Worm (Caenorhabditis elegans) whole organism, early embryonic: Measurements from ENCODE around the gene T24E12.13.

ENCODE experiments used
- B0310.2 ChIP-seq: sonication (generic microtip); optimal IDR thresholded peaks from 2 replicates; lab custom pipeline; 2016; ENCODE audit warnings: mild to moderate bottlenecking, missing genetic modification characterization, missing compliant biosample characterization
- F13C5.2 ChIP-seq: sonication (generic microtip); optimal IDR thresholded peaks from 2 replicates; lab custom pipeline; 2017; ENCODE audit warnings: mild to moderate bottlenecking, missing genetic modification characterization, inconsistent platforms, missing compliant biosample characterization
- aly-1 ChIP-seq: sonication (generic microtip); optimal IDR thresholded peaks from 2 replicates; lab custom pipeline; 2016; ENCODE audit warnings: missing genetic modification characterization, missing compliant biosample characterization
- ama-1 ChIP-seq: fragments of 150-350 bp; optimal IDR thresholded peaks from 2 replicates; lab custom pipeline; 2014
- ceh-13 ChIP-seq: fragments of 200-800 bp; sonication (Bioruptor generic); optimal IDR thresholded peaks from 2 replicates; lab custom pipeline; 2018; ENCODE audit warnings: mild to moderate bottlenecking, missing genetic modification characterization, missing compliant biosample characterization
- ceh-36 ChIP-seq: sonication (generic microtip); optimal IDR thresholded peaks from 2 replicates; lab custom pipeline; 2016; ENCODE audit warnings: missing genetic modification characterization, inconsistent platforms, missing compliant biosample characterization
- ets-7 ChIP-seq: sonication (generic microtip); optimal IDR thresholded peaks from 2 replicates; lab custom pipeline; 2016; ENCODE audit warnings: missing genotype, missing genetic modification characterization, missing compliant biosample characterization
- flt-1 ChIP-seq: fragments of 200-800 bp; sonication (Bioruptor generic); IDR thresholded peaks from 2 replicates; pipeline ENCODE4 v1.3.6; 2022; ENCODE audit warnings: missing genetic modification characterization, missing compliant biosample characterization
- hmbx-1 ChIP-seq: sonication (generic microtip); optimal IDR thresholded peaks from 2 replicates; lab custom pipeline; 2016; ENCODE audit warnings: mild to moderate bottlenecking, missing genetic modification characterization, missing compliant biosample characterization
- hmg-4 ChIP-seq: fragments of 200-800 bp; sonication (Bioruptor generic); optimal IDR thresholded peaks from 2 replicates; lab custom pipeline; 2018; ENCODE audit warnings: mild to moderate bottlenecking, missing genetic modification characterization, missing compliant biosample characterization
- hnd-1 ChIP-seq: sonication (generic microtip); optimal IDR thresholded peaks from 2 replicates; lab custom pipeline; 2016; ENCODE audit warnings: missing genetic modification characterization, missing compliant biosample characterization
- pes-1 ChIP-seq: fragments of 200-800 bp; sonication (Bioruptor generic); IDR thresholded peaks from 2 replicates; pipeline ENCODE4 v1.3.6; 2022; ENCODE audit warnings: missing genetic modification reagents, missing genetic modification characterization, missing compliant biosample characterization
- scrt-1 ChIP-seq: fragments of 200-800 bp; sonication (Bioruptor generic); IDR thresholded peaks from 2 replicates; pipeline ENCODE4 v1.3.6; 2022; ENCODE audit warnings: missing genetic modification characterization, missing compliant biosample characterization
- sea-1 ChIP-seq: fragments of 200-800 bp; sonication (Bioruptor generic); conservative IDR thresholded peaks from 2 replicates; pipeline ENCODE4 v1.3.6; 2022; ENCODE audit warnings: missing genetic modification characterization, missing compliant biosample characterization
- tbx-11 ChIP-seq: fragments of 200-800 bp; sonication (Bioruptor generic); IDR thresholded peaks from 2 replicates; pipeline ENCODE4 v1.3.6; 2022; ENCODE audit warnings: missing genetic modification characterization, missing compliant biosample characterization
- tbx-37 ChIP-seq: fragments of 200-800 bp; sonication (Bioruptor generic); conservative IDR thresholded peaks from 2 replicates; pipeline ENCODE4 v1.3.6; 2022; ENCODE audit warnings: missing genetic modification reagents, missing genetic modification characterization, missing compliant biosample characterization
- tra-4 ChIP-seq: sonication (generic microtip); optimal IDR thresholded peaks from 2 replicates; lab custom pipeline; 2017; ENCODE audit warnings: missing genetic modification characterization, missing compliant biosample characterization

T24E12.13 gene

ce11 chrII:3785756-3786155 is 1.5 kb upstream of the T24E12.13 start:
- TF ChIP-seq pes-1 (no peak), ceh-36 (tag; lab: Kevin White, UChicago) (no peak), hmg-4 (GFP tag; lab: Kevin White, UChicago) (no peak), hmbx-1 (tag; lab: Kevin White, UChicago) (no peak), tra-4 (no peak), aly-1 (tag; lab: Kevin White, UChicago) (no peak), ets-7 (tag; lab: Kevin White, UChicago) (no peak), ama-1 (lab: Kevin White, UChicago) (no peak), scrt-1 (GFP tag; lab: Robert Waterston, UW) (no peak), B0310.2 (tag; lab: Kevin White, UChicago) (no peak), F13C5.2 (tag; lab: Kevin White, UChicago) (no peak), hnd-1 (tag; lab: Kevin White, UChicago) (no peak), tbx-11 (GFP tag; lab: Robert Waterston, UW) (no peak), ceh-13 (GFP tag; lab: Kevin White, UChicago) (no peak), sea-1 (GFP tag; lab: Robert Waterston, UW) (no peak), tbx-37 (GFP tag; lab: Robert Waterston, UW) (no peak), flt-1 (no peak)

- no peak for TF ChIP-seq hmg-4 (GFP tag; lab: Kevin White, UChicago)
- no peak for TF ChIP-seq F13C5.2 (tag; lab: Kevin White, UChicago)
- no peak for TF ChIP-seq ets-7 (tag; lab: Kevin White, UChicago)
- TF ChIP-seq tbx-37 (GFP tag; lab: Robert Waterston, UW), result no peak
- no peak for TF ChIP-seq ama-1 (lab: Kevin White, UChicago)
- no peak for TF ChIP-seq ceh-13 (GFP tag; lab: Kevin White, UChicago)
- no peak for TF ChIP-seq hmbx-1 (tag; lab: Kevin White, UChicago)
- no peak for TF ChIP-seq pes-1
- no peak for TF ChIP-seq sea-1 (GFP tag; lab: Robert Waterston, UW)
- no peak for TF ChIP-seq hnd-1 (tag; lab: Kevin White, UChicago)
- TF ChIP-seq ceh-36 (tag; lab: Kevin White, UChicago), result no peak
- TF ChIP-seq tbx-11 (GFP tag; lab: Robert Waterston, UW), result no peak
- TF ChIP-seq aly-1 (tag; lab: Kevin White, UChicago), result no peak
- TF ChIP-seq tra-4, result no peak
- no peak for TF ChIP-seq flt-1
- TF ChIP-seq B0310.2 (tag; lab: Kevin White, UChicago), result no peak
- no peak for TF ChIP-seq scrt-1 (GFP tag; lab: Robert Waterston, UW)
Measured at ce11 chrII:3786538-3786937, 713 bp upstream of the T24E12.13 start.

DNA sequence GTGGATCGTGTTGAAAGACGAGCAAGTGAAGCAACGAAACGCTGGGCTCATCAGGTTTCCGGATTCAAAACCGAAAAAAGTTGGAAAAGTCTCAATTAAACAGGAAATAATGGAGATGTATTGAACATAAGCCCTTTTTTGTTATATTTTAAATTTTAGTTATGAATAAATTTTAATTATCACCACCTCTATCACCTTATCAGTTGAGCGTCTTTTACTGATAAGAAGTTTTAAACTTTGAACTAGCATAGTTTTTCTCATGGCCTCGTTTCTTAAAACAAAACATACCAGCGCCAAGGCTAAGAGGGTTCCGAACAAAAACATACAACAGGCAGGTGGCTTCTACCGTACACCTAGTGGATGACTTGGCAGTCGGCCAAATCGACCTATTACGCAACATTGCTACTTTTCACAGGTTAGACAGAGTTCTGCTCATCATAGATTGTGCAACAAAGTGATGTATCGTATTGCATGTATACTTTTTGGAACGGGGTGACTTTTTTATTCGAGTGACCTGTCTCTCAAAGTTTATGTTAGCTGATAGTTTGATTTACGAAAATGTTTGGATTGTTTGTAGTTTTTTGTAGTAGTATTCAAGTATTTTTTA is 1.2 kb downstream of the T24E12.13 start:
- TF ChIP-seq tbx-37 (GFP tag; lab: Robert Waterston, UW), result no peak
- TF ChIP-seq ceh-13 (GFP tag; lab: Kevin White, UChicago), result no peak
- TF ChIP-seq hmbx-1 (tag; lab: Kevin White, UChicago), result no peak
- no peak for TF ChIP-seq F13C5.2 (tag; lab: Kevin White, UChicago)
- TF ChIP-seq hnd-1 (tag; lab: Kevin White, UChicago), result no peak
- no peak for TF ChIP-seq flt-1
- no peak for TF ChIP-seq pes-1
- TF ChIP-seq aly-1 (tag; lab: Kevin White, UChicago), result no peak
- TF ChIP-seq ets-7 (tag; lab: Kevin White, UChicago), result no peak
- no peak for TF ChIP-seq tra-4
- no peak for TF ChIP-seq tbx-11 (GFP tag; lab: Robert Waterston, UW)
- TF ChIP-seq hmg-4 (GFP tag; lab: Kevin White, UChicago), result no peak

- TF ChIP-seq ceh-13 (GFP tag; lab: Kevin White, UChicago), result no peak
Measured at ce11 chrII:3793336-3793735, 6.1 kb downstream of the T24E12.13 start, which contains the start of gene fbxb-99. Gene fbxb-99, minus strand, starts transcription at chrII:3793436.

- TF ChIP-seq B0310.2 (tag; lab: Kevin White, UChicago) (no peak), hmbx-1 (tag; lab: Kevin White, UChicago) (no peak), tbx-37 (GFP tag; lab: Robert Waterston, UW) (no peak), aly-1 (tag; lab: Kevin White, UChicago) (no peak), ama-1 (lab: Kevin White, UChicago) (no peak), sea-1 (GFP tag; lab: Robert Waterston, UW) (no peak), hmg-4 (GFP tag; lab: Kevin White, UChicago) (no peak), scrt-1 (GFP tag; lab: Robert Waterston, UW) (no peak), tra-4 (no peak), ceh-13 (GFP tag; lab: Kevin White, UChicago) (no peak), pes-1 (no peak), flt-1 (no peak), ets-7 (tag; lab: Kevin White, UChicago) (no peak), tbx-11 (GFP tag; lab: Robert Waterston, UW) (no peak), ceh-36 (tag; lab: Kevin White, UChicago) (no peak), F13C5.2 (tag; lab: Kevin White, UChicago) (no peak), hnd-1 (tag; lab: Kevin White, UChicago) (no peak)
Measured at ce11 chrII:3795323-3795722, 8.1 kb downstream of the T24E12.13 start, which contains the start of gene Y8A9A.2. Gene Y8A9A.2, plus strand, starts transcription at chrII:3795623.

ce11 chrII:3803219-3803618 is 16.0 kb downstream of the T24E12.13 start, which contains the start of gene ins-32:
Gene ins-32, minus strand, starts transcription at chrII:3803319.
- TF ChIP-seq hmg-4 (GFP tag; lab: Kevin White, UChicago), result no peak
- TF ChIP-seq F13C5.2 (tag; lab: Kevin White, UChicago), result no peak
- no peak for TF ChIP-seq ama-1 (lab: Kevin White, UChicago)
- TF ChIP-seq aly-1 (tag; lab: Kevin White, UChicago), result no peak
- no peak for TF ChIP-seq hnd-1 (tag; lab: Kevin White, UChicago)
- no peak for TF ChIP-seq scrt-1 (GFP tag; lab: Robert Waterston, UW)
- TF ChIP-seq flt-1, result no peak
- no peak for TF ChIP-seq ets-7 (tag; lab: Kevin White, UChicago)
- TF ChIP-seq B0310.2 (tag; lab: Kevin White, UChicago), result no peak
- TF ChIP-seq tbx-11 (GFP tag; lab: Robert Waterston, UW), result no peak
- TF ChIP-seq ceh-13 (GFP tag; lab: Kevin White, UChicago), result no peak
